Fruit fly (Drosophila melanogaster): ENCODE measurements around the gene Decay.

Decay gene

dm6 chr3R:16485487-16486233 lies 15.2 kb downstream of the Decay start:
- TF ChIP-seq insv (optimal IDR thresholded peaks at IDR 0.05): no peak
- TF ChIP-seq psq (optimal IDR thresholded peaks at IDR 0.05): no peak
- no peak for TF ChIP-seq Myc (optimal IDR thresholded peaks at IDR 0.05)
- TF ChIP-seq h (optimal IDR thresholded peaks at IDR 0.05): no peak
- TF ChIP-seq ttk (optimal IDR thresholded peaks at IDR 0.05): no peak
- TF ChIP-seq Sin3A (optimal IDR thresholded peaks at IDR 0.05): no peak

dm6 chr3R:16483877-16484417 lies 16.9 kb downstream of the Decay start, which contains the start of gene Der-2:
Gene Der-2 (minus strand): TSS chr3R:16484223.
- no peak for TF ChIP-seq ttk (optimal IDR thresholded peaks at IDR 0.05)
- no peak for TF ChIP-seq Sin3A (optimal IDR thresholded peaks at IDR 0.05)
- TF ChIP-seq psq (optimal IDR thresholded peaks at IDR 0.05): no peak
- no peak for TF ChIP-seq h (optimal IDR thresholded peaks at IDR 0.05)
- no peak for TF ChIP-seq insv (optimal IDR thresholded peaks at IDR 0.05)
- no peak for TF ChIP-seq Myc (optimal IDR thresholded peaks at IDR 0.05)

DNA sequence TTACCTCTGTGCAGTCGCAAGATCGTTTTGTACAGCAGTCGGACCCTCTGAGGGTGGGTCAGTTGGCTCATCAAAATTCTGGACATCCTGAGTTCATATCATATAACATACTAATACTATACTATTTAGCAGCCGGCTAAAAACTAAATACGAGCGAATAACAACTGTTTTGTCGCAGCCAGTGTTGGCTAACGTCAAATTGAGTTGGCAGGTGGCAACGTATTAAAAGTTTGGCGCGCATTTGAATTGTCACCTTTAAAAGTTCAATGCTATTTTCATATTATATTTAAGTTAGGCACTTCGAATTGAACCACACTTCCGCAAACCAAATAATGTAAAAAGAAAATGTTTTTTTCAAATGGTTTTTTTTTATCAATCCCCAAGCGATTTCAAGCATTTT lies 18.6 kb downstream of the Decay start, which contains the start of gene Sdhaf3:
Gene Sdhaf3, minus strand, starts transcription at position 177 of the 400 bp plus-strand sequence.
- TF ChIP-seq psq (optimal IDR thresholded peaks at IDR 0.05) (no peak), ttk (optimal IDR thresholded peaks at IDR 0.05) (no peak), h (optimal IDR thresholded peaks at IDR 0.05) (no peak), Myc (optimal IDR thresholded peaks at IDR 0.05) (no peak), insv (optimal IDR thresholded peaks at IDR 0.05) (no peak), Sin3A (optimal IDR thresholded peaks at IDR 0.05) (no peak)

- no peak for TF ChIP-seq insv (optimal IDR thresholded peaks at IDR 0.05)
- no peak for TF ChIP-seq h (optimal IDR thresholded peaks at IDR 0.05)
- TF ChIP-seq psq (optimal IDR thresholded peaks at IDR 0.05): no peak
These were observed 19.9 kb downstream of the Decay start, which contains the start of gene Dhfr for dm6 chr3R:16480995-16481394. Gene Dhfr (plus strand): TSS chr3R:16481167.

DNA sequence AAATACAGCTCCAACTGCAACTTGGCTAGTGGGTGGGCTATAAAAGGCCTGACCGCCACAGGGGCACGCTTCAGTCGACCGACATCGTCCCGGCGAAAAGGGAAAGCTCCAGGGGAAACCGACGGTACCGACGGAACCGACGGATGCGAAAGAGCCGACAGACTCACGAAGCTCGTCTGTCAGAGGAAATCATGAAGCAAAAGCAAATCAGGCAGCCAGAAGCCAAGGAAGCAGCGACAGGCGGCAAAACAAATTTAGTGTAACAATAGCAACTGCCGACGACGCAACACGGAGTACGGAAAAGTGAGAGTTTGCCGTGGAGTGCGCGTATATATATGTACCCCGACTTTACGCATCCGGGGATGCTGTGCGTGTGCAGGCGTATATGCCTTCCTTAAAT lies 23.8 kb downstream of the Decay start, which contains the start of gene Gyc89Db:
Gene Gyc89Db, plus strand, starts transcription at position 78 of the 400 bp plus-strand sequence.
- TF ChIP-seq h (optimal IDR thresholded peaks at IDR 0.05) (no peak), insv (optimal IDR thresholded peaks at IDR 0.05) (no peak), Myc (optimal IDR thresholded peaks at IDR 0.05) (no peak), ttk (optimal IDR thresholded peaks at IDR 0.05) (no peak), psq (optimal IDR thresholded peaks at IDR 0.05) (no peak), Sin3A (optimal IDR thresholded peaks at IDR 0.05) (no peak)

DNA sequence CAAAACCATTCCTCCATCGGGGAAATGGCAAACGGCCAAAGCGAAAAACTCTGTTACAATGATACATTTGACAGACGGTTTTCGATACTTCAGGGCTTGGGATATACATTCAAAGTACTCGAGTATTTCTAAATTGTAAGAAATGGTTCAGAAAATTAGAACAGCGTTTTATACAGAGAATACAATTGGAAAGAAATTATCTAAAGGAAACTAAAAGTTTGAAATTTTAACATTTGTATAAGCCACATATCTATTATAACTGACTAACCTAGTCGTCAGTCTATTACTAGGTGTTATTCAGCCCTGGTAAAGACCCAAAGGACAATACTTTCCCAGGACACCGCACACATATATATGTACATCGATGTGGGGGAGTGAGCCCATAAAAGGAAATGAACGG lies 24.4 kb downstream of the Decay start:
- no peak for TF ChIP-seq psq (optimal IDR thresholded peaks at IDR 0.05)

DNA sequence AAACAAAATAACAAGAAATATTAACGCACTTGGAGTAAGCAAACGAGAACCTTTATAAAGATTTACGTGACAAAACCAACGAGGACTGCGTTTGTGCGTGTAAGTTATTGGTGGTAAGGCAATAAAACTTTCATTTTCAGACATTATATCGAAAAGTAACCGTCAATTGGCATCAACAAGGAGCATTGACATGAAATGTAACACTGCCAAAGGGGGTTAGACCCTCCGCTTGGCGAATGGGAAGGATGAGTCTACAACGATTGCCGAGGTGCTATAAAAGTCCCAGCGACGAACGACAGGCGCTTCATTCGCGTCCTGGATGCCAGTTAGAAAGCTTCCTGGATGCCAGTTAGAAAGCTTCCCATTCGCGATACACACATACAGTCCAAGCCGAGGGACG lies 28.5 kb downstream of the Decay start, which contains the start of gene Gyc89Da:
Gene Gyc89Da, plus strand, starts transcription at position 301 of the 400 bp plus-strand sequence.
- no peak for TF ChIP-seq insv (optimal IDR thresholded peaks at IDR 0.05)
- TF ChIP-seq h (optimal IDR thresholded peaks at IDR 0.05): no peak
- no peak for TF ChIP-seq Myc (optimal IDR thresholded peaks at IDR 0.05)
- TF ChIP-seq Sin3A (optimal IDR thresholded peaks at IDR 0.05): no peak
- TF ChIP-seq ttk (optimal IDR thresholded peaks at IDR 0.05): no peak
- TF ChIP-seq psq (optimal IDR thresholded peaks at IDR 0.05): no peak

DNA sequence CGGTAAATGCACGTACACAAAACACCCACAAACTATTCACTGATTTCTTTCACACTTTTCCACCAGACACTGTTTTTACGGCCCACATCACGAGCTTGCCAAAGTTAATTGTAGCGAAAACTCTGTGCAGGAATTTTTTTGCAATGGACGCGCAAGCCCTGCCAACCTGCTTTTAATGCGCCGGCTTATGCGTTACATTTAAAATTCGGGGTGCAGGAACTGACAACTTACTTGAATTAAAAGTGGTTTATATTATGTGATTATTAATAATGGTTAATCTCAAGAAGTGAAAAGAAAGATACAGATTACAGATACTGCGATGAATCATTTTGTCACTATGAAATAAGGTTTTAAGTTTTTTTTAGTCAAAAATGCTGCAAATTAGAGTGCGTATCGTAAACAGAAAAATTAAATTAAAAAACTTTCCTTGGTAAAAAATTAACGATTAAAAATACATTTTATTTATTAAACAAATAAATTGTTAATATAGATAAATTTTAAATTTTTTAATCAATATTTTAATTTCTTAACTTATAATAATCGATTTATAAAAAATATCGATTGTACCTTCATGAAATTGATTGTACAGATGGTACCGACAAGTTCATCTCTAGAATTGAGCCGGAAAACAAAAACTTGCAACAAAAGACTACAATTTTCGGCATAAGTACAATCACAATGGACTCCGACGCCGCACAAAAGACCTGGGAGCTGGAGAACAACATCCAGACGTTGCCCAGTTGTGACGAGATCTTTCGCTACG lies 31.2 kb downstream of the Decay start, which contains the start of the genes CG42232 and CSN5:
Gene CG42232, minus strand, starts transcription at position 163 of the 763 bp plus-strand sequence.
Gene CSN5, plus strand, starts transcription at position 599 of the 763 bp plus-strand sequence.
- TF ChIP-seq h (optimal IDR thresholded peaks at IDR 0.05): no peak
- no peak for TF ChIP-seq psq (optimal IDR thresholded peaks at IDR 0.05)
- no peak for TF ChIP-seq Myc (optimal IDR thresholded peaks at IDR 0.05)
- TF ChIP-seq insv (optimal IDR thresholded peaks at IDR 0.05): no peak

DNA sequence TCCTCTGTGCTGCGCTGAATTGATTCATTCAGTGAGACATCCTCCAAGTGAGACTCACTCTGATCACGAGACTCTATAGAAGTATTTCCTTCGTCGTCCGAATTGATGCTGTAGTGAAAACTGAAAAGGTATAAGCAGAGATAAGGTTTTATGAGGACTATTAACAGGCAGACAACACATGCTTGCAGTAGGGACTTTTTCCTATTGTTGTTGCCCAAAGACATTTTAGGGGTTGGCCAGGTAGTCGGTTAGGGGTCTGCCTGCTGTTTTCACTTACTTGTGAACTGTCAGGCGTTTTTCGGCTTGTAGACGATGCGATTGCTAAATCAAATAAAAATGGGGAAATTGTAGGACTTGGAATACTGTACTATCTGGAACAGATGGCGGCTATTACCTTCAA lies 32.3 kb downstream of the Decay start:
- TF ChIP-seq insv (optimal IDR thresholded peaks at IDR 0.05) (no peak), Sin3A (optimal IDR thresholded peaks at IDR 0.05) (no peak), ttk (optimal IDR thresholded peaks at IDR 0.05) (no peak), psq (optimal IDR thresholded peaks at IDR 0.05) (no peak), h (optimal IDR thresholded peaks at IDR 0.05) (no peak), Myc (optimal IDR thresholded peaks at IDR 0.05) (no peak)

- no peak for TF ChIP-seq h (optimal IDR thresholded peaks at IDR 0.05)
- no peak for TF ChIP-seq psq (optimal IDR thresholded peaks at IDR 0.05)
- no peak for TF ChIP-seq Myc (optimal IDR thresholded peaks at IDR 0.05)
- no peak for TF ChIP-seq Sin3A (optimal IDR thresholded peaks at IDR 0.05)
- TF ChIP-seq ttk (optimal IDR thresholded peaks at IDR 0.05): no peak
- no peak for TF ChIP-seq insv (optimal IDR thresholded peaks at IDR 0.05)
These were observed 44.2 kb downstream of the Decay start for dm6 chr3R:16456607-16457006.

- no peak for TF ChIP-seq insv (optimal IDR thresholded peaks at IDR 0.05)
- TF ChIP-seq ttk (optimal IDR thresholded peaks at IDR 0.05): no peak
- no peak for TF ChIP-seq Myc (optimal IDR thresholded peaks at IDR 0.05)
- TF ChIP-seq Sin3A (optimal IDR thresholded peaks at IDR 0.05): no peak
- no peak for TF ChIP-seq psq (optimal IDR thresholded peaks at IDR 0.05)
- TF ChIP-seq h (optimal IDR thresholded peaks at IDR 0.05): no peak
These were observed 45.0 kb downstream of the Decay start, which contains the start of gene CG14883 for dm6 chr3R:16455875-16456274. Gene CG14883 (plus strand): TSS chr3R:16456052.

- TF ChIP-seq h (optimal IDR thresholded peaks at IDR 0.05): no peak
- TF ChIP-seq Myc (optimal IDR thresholded peaks at IDR 0.05): no peak
- no peak for TF ChIP-seq Sin3A (optimal IDR thresholded peaks at IDR 0.05)
- no peak for TF ChIP-seq insv (optimal IDR thresholded peaks at IDR 0.05)
- TF ChIP-seq psq (optimal IDR thresholded peaks at IDR 0.05): no peak
- no peak for TF ChIP-seq ttk (optimal IDR thresholded peaks at IDR 0.05)
These were observed 46.7 kb downstream of the Decay start, which contains the start of gene CG10405 for dm6 chr3R:16454192-16454591. Gene CG10405 (plus strand): TSS chr3R:16454492.

Data from Kc167 (cell line).